Worm (Caenorhabditis elegans) whole organism, mixed stage, embryonic: ENCODE measurements around the gene srbc-84.

Source experiments
- M03D4.4 ChIP-seq: sonication (generic microtip); optimal IDR thresholded peaks from 2 replicates; lab custom pipeline; 2017; ENCODE audit warnings: mild to moderate bottlenecking, missing genetic modification characterization, missing compliant biosample characterization
- blmp-1 ChIP-seq: fragments of 150-350 bp; optimal IDR thresholded peaks from 2 replicates; lab custom pipeline; 2014; ENCODE audit warnings: missing biosample characterization, missing genetic modification characterization
- drap-1 ChIP-seq: fragments of 200-800 bp; sonication (Bioruptor generic); optimal IDR thresholded peaks from 3 replicates; lab custom pipeline; 2018; ENCODE audit warnings: mild to moderate bottlenecking, missing genetic modification characterization, missing compliant biosample characterization
- elt-3 ChIP-seq: fragments of 150-350 bp; optimal IDR thresholded peaks from 2 replicates; lab custom pipeline; 2014; ENCODE audit warnings: missing biosample characterization, missing genetic modification characterization
- nhr-12 ChIP-seq: fragments of 150-350 bp; optimal IDR thresholded peaks from 2 replicates; lab custom pipeline; 2014; ENCODE audit warnings: missing biosample characterization, missing genetic modification characterization
- nhr-237 ChIP-seq: fragments of 150-350 bp; optimal IDR thresholded peaks from 2 replicates; lab custom pipeline; 2014; ENCODE audit warnings: missing biosample characterization, missing genetic modification characterization
- nhr-76 ChIP-seq: sonication (generic microtip); optimal IDR thresholded peaks from 2 replicates; lab custom pipeline; 2017; ENCODE audit warnings: missing biosample characterization, missing genetic modification characterization
- pha-4 ChIP-seq: fragments of 150-350 bp; optimal IDR thresholded peaks from 2 replicates; lab custom pipeline; 2018; ENCODE audit warnings: missing biosample characterization, missing genetic modification reagents, missing genetic modification characterization
- snpc-4 ChIP-seq: fragments of 150-350 bp; optimal IDR thresholded peaks from 2 replicates; lab custom pipeline; 2014; ENCODE audit warnings: missing biosample characterization, missing genetic modification characterization
- tbx-8 ChIP-seq: fragments of 200-800 bp; sonication (Bioruptor generic); optimal IDR thresholded peaks from 2 replicates; lab custom pipeline; 2018; ENCODE audit warnings: mild to moderate bottlenecking, missing genetic modification characterization, moderate library complexity, missing compliant biosample characterization
- unc-120 ChIP-seq: sonication (generic microtip); optimal IDR thresholded peaks from 2 replicates; lab custom pipeline; 2017; ENCODE audit warnings: missing genetic modification characterization, missing compliant biosample characterization; ENCODE audit not compliant: poor library complexity, severe bottlenecking
- unc-39 ChIP-seq: fragments of 150-350 bp; optimal IDR thresholded peaks from 2 replicates; lab custom pipeline; 2014; ENCODE audit warnings: missing biosample characterization, missing genetic modification characterization

ce11 chrV:16269556-16269955, 29.2 kb upstream of the srbc-84 start, which contains the start of the genes fbxa-2 and T13F3.8:
- TF ChIP-seq drap-1 (GFP tag; lab: Kevin White, UChicago) = no peak
- no peak for TF ChIP-seq snpc-4 (tag; lab: Kevin White, UChicago)
- TF ChIP-seq blmp-1 (tag; lab: Kevin White, UChicago) = no peak
- no peak for TF ChIP-seq tbx-8 (GFP tag; lab: Kevin White, UChicago)
- TF ChIP-seq nhr-76 (tag; lab: Kevin White, UChicago) = no peak
- TF ChIP-seq unc-39 = no peak
- no peak for TF ChIP-seq unc-120 (tag; lab: Kevin White, UChicago)
- no peak for TF ChIP-seq pha-4 (tag; lab: Kevin White, UChicago)
- no peak for TF ChIP-seq M03D4.4 (tag; lab: Kevin White, UChicago)
- TF ChIP-seq nhr-12 (tag; lab: Kevin White, UChicago) = no peak
- TF ChIP-seq elt-3 = no peak
- TF ChIP-seq nhr-237 (tag; lab: Kevin White, UChicago) = no peak
